Fruit fly (Drosophila melanogaster) whole organism, prepupa: ENCODE measurements around the gene Prp39.

Experiments
- Blimp-1 ChIP-seq: fragments of 200-800 bp; sonication (Bioruptor generic); optimal IDR thresholded peaks from 3 replicates; lab custom pipeline; 2017; ENCODE audit warnings: missing biosample characterization, missing genetic modification characterization, mild to moderate bottlenecking, moderate library complexity, missing genetic modification reagents
- CG10631 ChIP-seq: fragments of 200-800 bp; sonication (Bioruptor generic); optimal IDR thresholded peaks from 2 replicates; lab custom pipeline; 2016; ENCODE audit warnings: missing biosample characterization, missing genetic modification characterization
- CG10669 ChIP-seq: fragments of 200-800 bp; sonication (Bioruptor generic); optimal IDR thresholded peaks from 3 replicates; lab custom pipeline; 2018; ENCODE audit warnings: missing biosample characterization, mild to moderate bottlenecking, missing genetic modification characterization, moderate library complexity
- CG11294 ChIP-seq: fragments of 200-800 bp; sonication (Bioruptor generic); IDR thresholded peaks from 2 replicates; pipeline ENCODE4 v1.3.6; 2022; ENCODE audit warnings: missing biosample characterization, missing genetic modification characterization
- CG11762 ChIP-seq: fragments of 200-800 bp; sonication (Bioruptor generic); optimal IDR thresholded peaks from 3 replicates; lab custom pipeline; 2016; ENCODE audit warnings: missing biosample characterization, missing genetic modification characterization; ENCODE audit not compliant: insufficient read depth
- CG11902 ChIP-seq: fragments of 200-800 bp; sonication (Bioruptor generic); optimal IDR thresholded peaks from 3 replicates; lab custom pipeline; 2016; ENCODE audit warnings: missing biosample characterization, missing genetic modification characterization
- CG1621 ChIP-seq: fragments of 200-800 bp; sonication (Bioruptor generic); optimal IDR thresholded peaks from 3 replicates; lab custom pipeline; 2018; ENCODE audit warnings: missing biosample characterization, mild to moderate bottlenecking, missing genetic modification characterization
- CG16779 ChIP-seq: fragments of 200-800 bp; sonication (Bioruptor generic); optimal IDR thresholded peaks from 3 replicates; lab custom pipeline; 2017; ENCODE audit warnings: missing biosample characterization, mild to moderate bottlenecking, missing genetic modification characterization
- CG3032 ChIP-seq: fragments of 200-800 bp; optimal IDR thresholded peaks from 2 replicates; lab custom pipeline; 2019; ENCODE audit warnings: missing biosample characterization, mild to moderate bottlenecking, missing genetic modification characterization, moderate library complexity
- CG31627 ChIP-seq: fragments of 200-800 bp; sonication (Bioruptor generic); optimal IDR thresholded peaks from 3 replicates; lab custom pipeline; 2016; ENCODE audit warnings: missing biosample characterization, missing genetic modification characterization
- CG32006 ChIP-seq: fragments of 200-800 bp; sonication (Bioruptor generic); optimal IDR thresholded peaks from 3 replicates; lab custom pipeline; 2017; ENCODE audit warnings: missing biosample characterization, mild to moderate bottlenecking, missing genetic modification characterization
- CG34406 ChIP-seq: fragments of 200-800 bp; sonication (Bioruptor generic); optimal IDR thresholded peaks from 3 replicates; lab custom pipeline; 2016; ENCODE audit warnings: missing biosample characterization, missing genetic modification characterization
- CG3919 ChIP-seq: fragments of 200-800 bp; sonication (Bioruptor generic); optimal IDR thresholded peaks from 3 replicates; lab custom pipeline; 2016; ENCODE audit warnings: missing biosample characterization, missing genetic modification characterization
- CG4318 ChIP-seq: fragments of 200-800 bp; sonication (Bioruptor generic); optimal IDR thresholded peaks from 3 replicates; lab custom pipeline; 2017; ENCODE audit warnings: missing biosample characterization, mild to moderate bottlenecking, missing genetic modification characterization
- CG6276 ChIP-seq: fragments of 200-800 bp; sonication (Bioruptor generic); optimal IDR thresholded peaks from 2 replicates; lab custom pipeline; 2017; ENCODE audit warnings: missing biosample characterization, mild to moderate bottlenecking, missing genetic modification characterization
- CG6792 ChIP-seq: fragments of 200-800 bp; sonication (Bioruptor generic); optimal IDR thresholded peaks from 3 replicates; lab custom pipeline; 2016; ENCODE audit warnings: missing biosample characterization, missing genetic modification characterization
- CG7368 ChIP-seq: fragments of 200-800 bp; sonication (Bioruptor generic); optimal IDR thresholded peaks from 3 replicates; lab custom pipeline; 2016; ENCODE audit warnings: missing biosample characterization, missing genetic modification characterization
- CG8119 ChIP-seq: fragments of 200-800 bp; sonication (Bioruptor generic); IDR thresholded peaks from 3 replicates; pipeline ENCODE4 v1.3.6; 2022; ENCODE audit warnings: missing biosample characterization, missing genetic modification characterization
- CG8319 ChIP-seq: fragments of 200-800 bp; sonication (Bioruptor generic); optimal IDR thresholded peaks from 3 replicates; lab custom pipeline; 2016; ENCODE audit warnings: missing biosample characterization, missing genetic modification characterization
- CG8632 ChIP-seq: fragments of 200-800 bp; sonication (Bioruptor generic); optimal IDR thresholded peaks from 3 replicates; lab custom pipeline; 2016; ENCODE audit warnings: missing biosample characterization, missing genetic modification characterization
- CG9139 ChIP-seq: fragments of 200-800 bp; sonication (Bioruptor generic); optimal IDR thresholded peaks from 3 replicates; lab custom pipeline; 2017; ENCODE audit warnings: missing biosample characterization, mild to moderate bottlenecking, missing genetic modification characterization
- Eip75B ChIP-seq: fragments of 200-800 bp; sonication (Bioruptor generic); optimal IDR thresholded peaks from 3 replicates; lab custom pipeline; 2016; ENCODE audit warnings: missing biosample characterization, missing genetic modification characterization
- Eip78C ChIP-seq: fragments of 200-800 bp; sonication (Bioruptor generic); peaks from one replicate; lab custom pipeline; 2016; ENCODE audit warnings: missing biosample characterization, missing genetic modification characterization
- Eip93F ChIP-seq: fragments of 200-800 bp; sonication (Bioruptor generic); optimal IDR thresholded peaks from 2 replicates; lab custom pipeline; 2016; ENCODE audit warnings: missing biosample characterization, mild to moderate bottlenecking, missing genetic modification characterization
- Ets96B ChIP-seq: fragments of 200-800 bp; optimal IDR thresholded peaks from 2 replicates; lab custom pipeline; 2019; ENCODE audit warnings: missing biosample characterization, mild to moderate bottlenecking, missing genetic modification characterization, moderate library complexity
- Gug ChIP-seq: fragments of 200-800 bp; sonication (Bioruptor generic); IDR thresholded peaks from 2 replicates; pipeline ENCODE4 v1.3.6; 2022; ENCODE audit warnings: missing biosample characterization, missing genetic modification characterization
- Hr38 ChIP-seq: sonication (Bioruptor generic); optimal IDR thresholded peaks from 2 replicates; lab custom pipeline; 2016; ENCODE audit warnings: missing biosample characterization, missing genetic modification characterization
- Hr39 ChIP-seq: fragments of 200-800 bp; sonication (Bioruptor generic); optimal IDR thresholded peaks from 2 replicates; lab custom pipeline; 2016; ENCODE audit warnings: missing biosample characterization, missing genetic modification characterization
- Hr4 ChIP-seq: fragments of 200-800 bp; sonication (Bioruptor generic); optimal IDR thresholded peaks from 3 replicates; lab custom pipeline; 2016; ENCODE audit warnings: missing biosample characterization, missing genetic modification characterization
- Lpt ChIP-seq: fragments of 200-800 bp; sonication (Bioruptor generic); optimal IDR thresholded peaks from 3 replicates; lab custom pipeline; 2016; ENCODE audit warnings: missing biosample characterization, missing genetic modification characterization
- Met ChIP-seq: fragments of 200-800 bp; sonication (Bioruptor generic); optimal IDR thresholded peaks from 3 replicates; lab custom pipeline; 2016; ENCODE audit warnings: missing biosample characterization, missing genetic modification characterization
- OdsH ChIP-seq: fragments of 200-800 bp; sonication (Bioruptor generic); optimal IDR thresholded peaks from 3 replicates; lab custom pipeline; 2016; ENCODE audit warnings: missing biosample characterization, missing genetic modification characterization
- Smox ChIP-seq: fragments of 200-800 bp; sonication (Bioruptor generic); optimal IDR thresholded peaks from 3 replicates; lab custom pipeline; 2016; ENCODE audit warnings: missing biosample characterization, missing genetic modification characterization
- Sox15 ChIP-seq: fragments of 200-800 bp; sonication (Bioruptor generic); optimal IDR thresholded peaks from 3 replicates; lab custom pipeline; 2016; ENCODE audit warnings: missing biosample characterization, missing genetic modification characterization
- acj6 ChIP-seq: fragments of 200-800 bp; sonication (Bioruptor generic); optimal IDR thresholded peaks from 3 replicates; lab custom pipeline; 2016; ENCODE audit warnings: missing biosample characterization, missing genetic modification characterization
- cyc ChIP-seq: fragments of 200-800 bp; sonication (Bioruptor generic); optimal IDR thresholded peaks from 3 replicates; lab custom pipeline; 2016; ENCODE audit warnings: missing biosample characterization, missing genetic modification characterization
- dsx ChIP-seq: fragments of 200-800 bp; optimal IDR thresholded peaks from 3 replicates; lab custom pipeline; 2019; ENCODE audit warnings: missing biosample characterization, mild to moderate bottlenecking, missing genetic modification characterization, moderate library complexity; ENCODE audit not compliant: poor library complexity, severe bottlenecking
- eg ChIP-seq: fragments of 200-800 bp; sonication (Bioruptor generic); IDR thresholded peaks from 3 replicates; pipeline ENCODE4 v1.3.6; 2022; ENCODE audit warnings: missing biosample characterization, missing genetic modification characterization
- esn ChIP-seq: fragments of 200-800 bp; sonication (Bioruptor generic); optimal IDR thresholded peaks from 2 replicates; lab custom pipeline; 2016; ENCODE audit warnings: missing biosample characterization, mild to moderate bottlenecking, missing genetic modification characterization, moderate library complexity
- fd59A ChIP-seq: fragments of 200-800 bp; sonication (Bioruptor generic); optimal IDR thresholded peaks from 2 replicates; lab custom pipeline; 2017; ENCODE audit warnings: missing biosample characterization, mild to moderate bottlenecking, missing genetic modification characterization, missing genetic modification reagents
- fd85E ChIP-seq: fragments of 200-800 bp; sonication (Bioruptor generic); optimal IDR thresholded peaks from 3 replicates; lab custom pipeline; 2016; ENCODE audit warnings: missing biosample characterization, missing genetic modification characterization
- net ChIP-seq: fragments of 200-800 bp; sonication (Bioruptor generic); optimal IDR thresholded peaks from 3 replicates; lab custom pipeline; 2016; ENCODE audit warnings: missing biosample characterization, missing genetic modification characterization
- salr ChIP-seq, 2 experiments: fragments of 200-800 bp; sonication (Bioruptor generic); optimal IDR thresholded peaks; 3 replicates each; lab custom pipeline; 2016 to 2018; ENCODE audit warnings: missing biosample characterization in 2 of 2, missing genetic modification characterization in 2 of 2, mild to moderate bottlenecking in 1 of 2
- spab ChIP-seq: fragments of 200-800 bp; sonication (Bioruptor generic); optimal IDR thresholded peaks from 2 replicates; lab custom pipeline; 2017; ENCODE audit warnings: missing biosample characterization, mild to moderate bottlenecking, missing genetic modification characterization, missing genetic modification reagents
- svp ChIP-seq: fragments of 200-800 bp; sonication (Bioruptor generic); peaks from one replicate; lab custom pipeline; 2016; ENCODE audit warnings: missing biosample characterization, missing genetic modification characterization
- topi ChIP-seq: fragments of 200-800 bp; sonication (Bioruptor generic); optimal IDR thresholded peaks from 3 replicates; lab custom pipeline; 2016; ENCODE audit warnings: missing biosample characterization, missing genetic modification characterization
- vri ChIP-seq: fragments of 200-800 bp; sonication (Bioruptor generic); optimal IDR thresholded peaks from 3 replicates; lab custom pipeline; 2016; ENCODE audit warnings: missing biosample characterization, mild to moderate bottlenecking, missing genetic modification characterization

Gene Prp39

DNA sequence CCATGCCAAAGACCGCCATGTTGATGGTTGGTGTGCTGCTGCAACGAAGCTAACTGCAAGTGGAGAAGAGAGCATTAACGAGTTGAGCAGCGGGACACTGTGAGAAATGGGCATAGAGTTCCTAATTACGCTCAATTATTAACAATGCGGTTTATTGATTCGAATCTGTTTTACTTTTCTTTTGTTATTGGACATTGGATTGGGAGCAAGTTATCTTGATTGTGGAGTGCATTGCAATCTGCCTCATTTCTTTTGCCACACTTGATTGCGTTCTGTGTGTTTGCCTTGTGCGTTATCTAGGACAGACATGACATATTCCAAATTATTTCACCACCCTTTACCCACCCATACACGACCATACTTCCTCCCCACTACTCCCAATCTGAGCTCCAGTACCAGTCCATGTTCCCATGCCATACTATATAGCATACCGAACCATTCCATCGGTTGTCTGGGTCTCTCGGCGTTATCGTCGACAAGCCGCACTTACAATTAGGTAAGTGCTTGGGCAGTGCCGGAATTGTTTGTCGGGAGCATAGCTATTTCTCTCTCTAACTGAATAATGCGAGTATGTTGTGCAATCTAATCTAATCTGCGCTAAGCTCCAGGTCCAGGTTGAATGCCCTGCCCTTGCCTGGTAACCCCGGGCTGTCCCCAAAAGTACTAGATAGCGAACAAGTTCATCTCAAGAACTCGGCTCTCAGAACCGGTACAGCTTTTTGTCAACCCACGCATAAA lies 45.6 kb downstream of the Prp39 start (continued):
- peak; percentile 67; the same call in 2 of the 3 replicates for TF ChIP-seq CG8119 (GFP tag; lab: Robert Waterston, UW)
- peak; percentile 3 for TF ChIP-seq CG8632 (GFP tag; lab: Kevin White, UChicago)
- peak; percentile 20 for TF ChIP-seq CG16779 (tag; lab: Kevin White, UChicago)
- TF ChIP-seq net, result peak; percentile 28
- no peak for TF ChIP-seq Smox (GFP tag; lab: Kevin White, UChicago)
- TF ChIP-seq esn (GFP tag; lab: Kevin White, UChicago), result peak; percentile 39
- TF ChIP-seq dsx (GFP tag; lab: Kevin White, UChicago), result peak; percentile 46
- TF ChIP-seq CG34406 (GFP tag; lab: Kevin White, UChicago), result no peak
- TF ChIP-seq svp, result peak; percentile 61
- peak; percentile 30 for TF ChIP-seq CG31627 (GFP tag; lab: Kevin White, UChicago)
- no peak for TF ChIP-seq Hr38
- TF ChIP-seq salr (GFP tag; optimal IDR thresholded peaks at IDR 0.05; lab: Kevin White, UChicago), result peak; percentile 1 to 11
- TF ChIP-seq Eip93F (GFP tag; lab: Kevin White, UChicago), result no peak
- peak; percentile 29 for TF ChIP-seq CG6792 (GFP tag; lab: Kevin White, UChicago)
- no peak for TF ChIP-seq Blimp-1
- TF ChIP-seq CG7368 (GFP tag; lab: Kevin White, UChicago), result no peak
- TF ChIP-seq fd85E (GFP tag; lab: Kevin White, UChicago), result no peak
- TF ChIP-seq Lpt (GFP tag; lab: Kevin White, UChicago), result no peak
- peak; percentile 47 for TF ChIP-seq Ets96B (tag; lab: Kevin White, UChicago)
- TF ChIP-seq Hr4 (GFP tag; lab: Kevin White, UChicago), result peak; percentile 70
- peak; percentile 81 for TF ChIP-seq CG32006 (GFP tag; lab: Kevin White, UChicago)
- TF ChIP-seq CG11294 (GFP tag; lab: Robert Waterston, UW), result 0 out of 2 replicates have a peak, but pooled peaks have one; percentile 30
- TF ChIP-seq Hr39 (GFP tag; lab: Kevin White, UChicago), result peak; percentile 29
- TF ChIP-seq CG10631 (GFP tag; lab: Kevin White, UChicago), result peak; percentile 52
- peak; percentile 60 for TF ChIP-seq CG3032
- TF ChIP-seq CG3919 (GFP tag; lab: Kevin White, UChicago), result peak; percentile 42
- peak; percentile 35 for TF ChIP-seq CG6276 (GFP tag; lab: Kevin White, UChicago)
- no peak for TF ChIP-seq CG4318
- peak; percentile 13 for TF ChIP-seq CG10669 (GFP tag; lab: Kevin White, UChicago)
- TF ChIP-seq Eip78C (GFP tag; lab: Kevin White, UChicago), result peak; percentile 87
- peak; percentile 73; the same call in 2 of the 3 replicates for TF ChIP-seq eg (GFP tag; lab: Robert Waterston, UW)
- TF ChIP-seq CG11762 (GFP tag; lab: Kevin White, UChicago), result peak; percentile 19
- TF ChIP-seq Sox15 (GFP tag; lab: Kevin White, UChicago), result no peak
- no peak for TF ChIP-seq cyc (GFP tag; lab: Kevin White, UChicago)

DNA sequence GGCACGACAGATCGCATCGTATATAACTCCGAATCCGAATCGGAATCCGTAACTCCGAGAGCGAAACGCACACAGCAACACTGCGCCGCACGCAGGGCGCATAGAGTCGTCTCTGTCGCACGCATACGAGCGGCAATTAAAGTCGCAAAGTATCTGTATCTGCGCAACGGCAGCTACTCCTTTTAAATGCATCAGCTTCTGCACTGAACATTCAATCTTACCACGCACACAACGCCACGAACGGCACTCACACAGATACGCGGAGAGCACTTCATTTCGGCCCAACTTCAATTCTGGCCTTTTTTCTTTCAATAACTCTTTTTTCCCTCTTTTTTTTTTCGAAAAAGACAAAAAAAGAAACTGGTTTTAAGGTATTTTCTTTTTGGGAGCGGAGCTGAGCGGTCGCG lies 46.3 kb downstream of the Prp39 start:
- peak; percentile 41 for TF ChIP-seq Met
- peak; percentile 38 for TF ChIP-seq Eip93F (GFP tag; lab: Kevin White, UChicago)
- TF ChIP-seq CG6792 (GFP tag; lab: Kevin White, UChicago), result peak; percentile 37
- peak; percentile 73 for TF ChIP-seq CG8632 (GFP tag; lab: Kevin White, UChicago)
- TF ChIP-seq vri, result peak; percentile 70
- TF ChIP-seq Eip75B, result peak; percentile 75
- TF ChIP-seq Blimp-1, result peak; percentile 30
- peak; percentile 94 for TF ChIP-seq spab (GFP tag; lab: Kevin White, UChicago)
- TF ChIP-seq topi (GFP tag; lab: Kevin White, UChicago), result peak; percentile 29
- no peak for TF ChIP-seq acj6 (GFP tag; lab: Kevin White, UChicago)
- peak; percentile 86 for TF ChIP-seq CG8119 (GFP tag; lab: Robert Waterston, UW)
- TF ChIP-seq CG10631 (GFP tag; lab: Kevin White, UChicago), result peak; percentile 40
- peak; percentile 30 for TF ChIP-seq OdsH
- TF ChIP-seq salr (GFP tag; optimal IDR thresholded peaks at IDR 0.05; lab: Kevin White, UChicago), result peak; percentile 37 to 46
- no peak for TF ChIP-seq CG11902 (GFP tag; lab: Kevin White, UChicago)
- TF ChIP-seq Smox (GFP tag; lab: Kevin White, UChicago), result peak; percentile 9
- TF ChIP-seq CG1621 (tag; lab: Kevin White, UChicago), result peak; percentile 88
- peak; percentile 72 for TF ChIP-seq CG3032
- TF ChIP-seq CG9139 (GFP tag; lab: Kevin White, UChicago), result peak; percentile 97
- peak; percentile 83 for TF ChIP-seq Ets96B (tag; lab: Kevin White, UChicago)
- TF ChIP-seq CG6276 (GFP tag; lab: Kevin White, UChicago), result peak; percentile 86
- TF ChIP-seq CG8319 (GFP tag; lab: Kevin White, UChicago), result peak; percentile 68
- peak; percentile 84 for TF ChIP-seq net
- TF ChIP-seq CG4318, result no peak
- TF ChIP-seq Gug (GFP tag; lab: Robert Waterston, UW), result no peak; the same call in 1 of the 2 replicates
- TF ChIP-seq CG3919 (GFP tag; lab: Kevin White, UChicago), result peak; percentile 72
- peak; percentile 69 for TF ChIP-seq fd59A (GFP tag; lab: Kevin White, UChicago)
- no peak for TF ChIP-seq Hr39 (GFP tag; lab: Kevin White, UChicago)
